Worm (Caenorhabditis elegans) whole organism, L4 larva: ENCODE results near the gene cpsf-1.

Experiments
- Y48G9A.11 ChIP-seq: fragments of 200-800 bp; sonication (Bioruptor generic); IDR thresholded peaks from 2 replicates; pipeline ENCODE4 v1.3.6; 2022; ENCODE audit warnings: missing genetic modification reagents, missing genetic modification characterization, missing compliant biosample characterization
- aly-2 ChIP-seq: sonication (generic microtip); optimal IDR thresholded peaks from 2 replicates; lab custom pipeline; 2018; ENCODE audit warnings: missing biosample characterization, missing genetic modification characterization
- arid-1 ChIP-seq: fragments of 200-800 bp; sonication (Bioruptor generic); conservative IDR thresholded peaks from 2 replicates; pipeline ENCODE4 v1.3.6; 2022; ENCODE audit warnings: missing genetic modification reagents, missing genetic modification characterization, missing compliant biosample characterization
- ceh-44 ChIP-seq: fragments of 200-800 bp; sonication (Bioruptor generic); IDR thresholded peaks from 2 replicates; pipeline ENCODE4 v1.3.6; 2022; ENCODE audit warnings: missing genetic modification reagents, missing genetic modification characterization, missing compliant biosample characterization
- egl-27 ChIP-seq: sonication (generic microtip); optimal IDR thresholded peaks from 3 replicates; lab custom pipeline; 2017; ENCODE audit warnings: missing biosample characterization, missing genetic modification reagents, missing genetic modification characterization
- fkh-10 ChIP-seq: fragments of 150-350 bp; optimal IDR thresholded peaks from 2 replicates; lab custom pipeline; 2014; ENCODE audit warnings: missing biosample characterization, missing genetic modification reagents, missing genetic modification characterization
- fos-1 ChIP-seq: fragments of 150-350 bp; optimal IDR thresholded peaks from 2 replicates; lab custom pipeline; 2014; ENCODE audit warnings: missing biosample characterization, missing genetic modification characterization
- hmg-1.1 ChIP-seq: fragments of 200-800 bp; sonication (Bioruptor generic); IDR thresholded peaks from 2 replicates; pipeline ENCODE4 v1.3.6; 2022; ENCODE audit warnings: missing genetic modification reagents, missing genetic modification characterization, missing compliant biosample characterization
- lin-13 ChIP-seq: fragments of 150-350 bp; optimal IDR thresholded peaks from 2 replicates; lab custom pipeline; 2014; ENCODE audit warnings: missing biosample characterization, missing genetic modification reagents, missing genetic modification characterization
- nhr-25 ChIP-seq: sonication (generic microtip); optimal IDR thresholded peaks from 2 replicates; lab custom pipeline; 2017; ENCODE audit warnings: missing genetic modification characterization, mild to moderate bottlenecking, missing compliant biosample characterization, antibody characterized with exemption, moderate library complexity, borderline replicate concordance; ENCODE audit not compliant: insufficient read depth
- nhr-77 ChIP-seq: fragments of 150-350 bp; optimal IDR thresholded peaks from 2 replicates; lab custom pipeline; 2014; ENCODE audit warnings: missing biosample characterization, missing genetic modification characterization
- php-3 ChIP-seq: fragments of 200-800 bp; sonication (Bioruptor generic); IDR thresholded peaks from 2 replicates; pipeline ENCODE4 v1.3.6; 2022; ENCODE audit warnings: missing genetic modification reagents, missing genetic modification characterization, missing compliant biosample characterization
- sdz-12 ChIP-seq: fragments of 200-800 bp; sonication (Bioruptor generic); optimal IDR thresholded peaks from 2 replicates; lab custom pipeline; 2018; ENCODE audit warnings: mild to moderate bottlenecking, missing genetic modification characterization, missing compliant biosample characterization
- zag-1 ChIP-seq: fragments of 150-350 bp; optimal IDR thresholded peaks from 2 replicates; lab custom pipeline; 2014; ENCODE audit warnings: missing biosample characterization, missing genetic modification characterization

ce11 chrIV:1959554-1959953 is 73.2 kb downstream of the cpsf-1 start, which contains the start of gene tdpo-1:
- TF ChIP-seq hmg-1.1: no peak
- no peak for TF ChIP-seq aly-2 (tag; lab: Kevin White, UChicago)
- TF ChIP-seq arid-1: no peak
- TF ChIP-seq ceh-44 (GFP tag; lab: Robert Waterston, UW): no peak
- no peak for TF ChIP-seq nhr-25 (tag; lab: Kevin White, UChicago)
- no peak for TF ChIP-seq sdz-12 (GFP tag; lab: Kevin White, UChicago)
- no peak for TF ChIP-seq nhr-77 (tag; lab: Kevin White, UChicago)
- no peak for TF ChIP-seq fos-1 (tag; lab: Kevin White, UChicago)
- TF ChIP-seq fkh-10 (GFP tag; lab: Kevin White, UChicago): no peak
- TF ChIP-seq php-3 (GFP tag; lab: Robert Waterston, UW): no peak
- TF ChIP-seq egl-27 (tag; lab: Kevin White, UChicago): no peak
- no peak for TF ChIP-seq lin-13 (GFP tag; lab: Kevin White, UChicago)
- no peak for TF ChIP-seq zag-1 (tag; lab: Kevin White, UChicago)
- no peak for TF ChIP-seq Y48G9A.11 (GFP tag; lab: Robert Waterston, UW)
